Worm (Caenorhabditis elegans) whole organism, L2 larva: ENCODE data around the gene F44B9.9.

ENCODE experiments used
- C34F6.9 ChIP-seq: fragments of 150-350 bp; optimal IDR thresholded peaks from 2 replicates; lab custom pipeline; 2014; ENCODE audit warnings: missing biosample characterization, missing genetic modification characterization
- F13H6.1 ChIP-seq: sonication (generic microtip); optimal IDR thresholded peaks from 2 replicates; lab custom pipeline; 2016; ENCODE audit warnings: missing genetic modification characterization, missing compliant biosample characterization
- R02D3.7 ChIP-seq: fragments of 150-350 bp; optimal IDR thresholded peaks from 2 replicates; lab custom pipeline; 2014; ENCODE audit warnings: missing biosample characterization, missing genetic modification characterization
- Y55F3AM.14 ChIP-seq: fragments of 200-800 bp; sonication (Bioruptor generic); optimal IDR thresholded peaks from 2 replicates; lab custom pipeline; 2018; ENCODE audit warnings: mild to moderate bottlenecking, missing genetic modification characterization, missing compliant biosample characterization
- ZK546.5 ChIP-seq: sonication (generic microtip); optimal IDR thresholded peaks from 2 replicates; lab custom pipeline; 2017; ENCODE audit warnings: missing biosample characterization, missing genetic modification characterization
- alr-1 ChIP-seq: fragments of 150-350 bp; optimal IDR thresholded peaks from 2 replicates; lab custom pipeline; 2014; ENCODE audit warnings: missing biosample characterization, missing genetic modification characterization
- aly-2 ChIP-seq: fragments of 150-350 bp; optimal IDR thresholded peaks from 2 replicates; lab custom pipeline; 2014; ENCODE audit warnings: missing biosample characterization, missing genetic modification characterization
- blmp-1 ChIP-seq: sonication (generic microtip); optimal IDR thresholded peaks from 2 replicates; lab custom pipeline; 2017; ENCODE audit warnings: missing genetic modification characterization, mild to moderate bottlenecking, missing compliant biosample characterization, antibody characterized with exemption, moderate library complexity; ENCODE audit not compliant: insufficient read depth
- crh-2 ChIP-seq: sonication (generic microtip); optimal IDR thresholded peaks from 2 replicates; lab custom pipeline; 2017; ENCODE audit warnings: missing biosample characterization, missing genetic modification characterization
- dmd-4 ChIP-seq: sonication (generic microtip); optimal IDR thresholded peaks from 2 replicates; lab custom pipeline; 2017; ENCODE audit warnings: missing biosample characterization, missing genetic modification characterization
- elt-3 ChIP-seq: sonication (generic microtip); optimal IDR thresholded peaks from 2 replicates; lab custom pipeline; 2017; ENCODE audit warnings: missing biosample characterization, missing genetic modification characterization
- fos-1 ChIP-seq: fragments of 150-350 bp; optimal IDR thresholded peaks from 2 replicates; lab custom pipeline; 2014; ENCODE audit warnings: missing biosample characterization, missing genetic modification characterization
- gmeb-1 ChIP-seq: fragments of 150-350 bp; optimal IDR thresholded peaks from 2 replicates; lab custom pipeline; 2014; ENCODE audit warnings: missing biosample characterization, missing genetic modification characterization
- lin-13 ChIP-seq: fragments of 150-350 bp; optimal IDR thresholded peaks from 2 replicates; lab custom pipeline; 2014; ENCODE audit warnings: missing biosample characterization, missing genetic modification reagents, missing genetic modification characterization
- lin-39 ChIP-seq: fragments of 150-350 bp; optimal IDR thresholded peaks from 2 replicates; lab custom pipeline; 2014; ENCODE audit warnings: missing biosample characterization, missing genetic modification reagents, missing genetic modification characterization
- lsy-2 ChIP-seq, 2 experiments: fragments of 150-350 bp in 1 of 2; sonication (generic microtip) in 1 of 2; optimal IDR thresholded peaks; 2 replicates each; lab custom pipeline; 2014 to 2017; ENCODE audit warnings: missing biosample characterization in 2 of 2, missing genetic modification characterization in 2 of 2
- mab-5 ChIP-seq: fragments of 150-350 bp; optimal IDR thresholded peaks from 2 replicates; lab custom pipeline; 2014; ENCODE audit warnings: missing biosample characterization, missing genetic modification characterization
- mbf-1 ChIP-seq: sonication (generic microtip); optimal IDR thresholded peaks from 2 replicates; lab custom pipeline; 2017; ENCODE audit warnings: missing biosample characterization, missing genetic modification characterization
- mdl-1 ChIP-seq, 2 experiments: fragments of 150-350 bp in 1 of 2; sonication (generic microtip) in 1 of 2; optimal IDR thresholded peaks; 2 replicates each; lab custom pipeline; 2017; ENCODE audit warnings: missing biosample characterization in 2 of 2, missing genetic modification characterization in 2 of 2
- nhr-10 ChIP-seq: sonication (generic microtip); optimal IDR thresholded peaks from 2 replicates; lab custom pipeline; 2017; ENCODE audit warnings: missing biosample characterization, missing genetic modification characterization
- nhr-11 ChIP-seq: fragments of 150-350 bp; optimal IDR thresholded peaks from 2 replicates; lab custom pipeline; 2014; ENCODE audit warnings: missing biosample characterization, missing genetic modification characterization
- nhr-12 ChIP-seq: fragments of 150-350 bp; optimal IDR thresholded peaks from 2 replicates; lab custom pipeline; 2014; ENCODE audit warnings: missing biosample characterization, missing genetic modification characterization
- nhr-129 ChIP-seq: fragments of 150-350 bp; optimal IDR thresholded peaks from 2 replicates; lab custom pipeline; 2014; ENCODE audit warnings: missing biosample characterization, missing genetic modification characterization
- nhr-23 ChIP-seq: fragments of 150-350 bp; optimal IDR thresholded peaks from 2 replicates; lab custom pipeline; 2014; ENCODE audit warnings: missing biosample characterization, missing genetic modification reagents, missing genetic modification characterization
- nhr-25 ChIP-seq: fragments of 150-350 bp; sonication (generic microtip); optimal IDR thresholded peaks from 3 replicates; lab custom pipeline; 2014; ENCODE audit warnings: missing biosample characterization, missing genetic modification characterization
- nhr-77 ChIP-seq: fragments of 150-350 bp; optimal IDR thresholded peaks from 2 replicates; lab custom pipeline; 2014; ENCODE audit warnings: missing biosample characterization, missing genetic modification characterization
- peb-1 ChIP-seq: fragments of 150-350 bp; optimal IDR thresholded peaks from 2 replicates; lab custom pipeline; 2014; ENCODE audit warnings: missing biosample characterization, missing genetic modification characterization
- sma-3 ChIP-seq: sonication (generic microtip); optimal IDR thresholded peaks from 2 replicates; lab custom pipeline; 2016; ENCODE audit warnings: missing genetic modification reagents, missing genetic modification characterization, missing compliant biosample characterization
- sma-9 ChIP-seq, 2 experiments: fragments of 150-350 bp in 1 of 2; sonication (generic microtip) in 1 of 2; optimal IDR thresholded peaks; 2 replicates each; lab custom pipeline; 2014 to 2016; ENCODE audit warnings: missing genetic modification characterization in 2 of 2, mild to moderate bottlenecking in 1 of 2, missing biosample characterization in 1 of 2, missing compliant biosample characterization in 1 of 2, missing genetic modification reagents in 1 of 2, moderate library complexity in 1 of 2
- unc-39 ChIP-seq: fragments of 150-350 bp; optimal IDR thresholded peaks from 2 replicates; lab custom pipeline; 2014; ENCODE audit warnings: missing biosample characterization, missing genetic modification characterization
- zag-1 ChIP-seq: fragments of 150-350 bp; optimal IDR thresholded peaks from 2 replicates; lab custom pipeline; 2014; ENCODE audit warnings: missing biosample characterization, missing genetic modification characterization
- ztf-1 ChIP-seq: fragments of 200-800 bp; sonication (Bioruptor generic); conservative IDR thresholded peaks from 2 replicates; pipeline ENCODE4 v1.3.6; 2022; ENCODE audit warnings: missing genetic modification characterization, missing compliant biosample characterization
- ztf-11 ChIP-seq: sonication (generic microtip); optimal IDR thresholded peaks from 2 replicates; lab custom pipeline; 2017; ENCODE audit warnings: missing biosample characterization, missing genetic modification characterization
- ztf-4 ChIP-seq: fragments of 150-350 bp; optimal IDR thresholded peaks from 2 replicates; lab custom pipeline; 2014; ENCODE audit warnings: missing biosample characterization, missing genetic modification characterization

The F44B9.9 gene

ce11 chrIII:8004091-8004490 is 26.8 kb downstream of the F44B9.9 start, which contains the start of gene C06G4.6:
Gene C06G4.6 (plus strand): TSS chrIII:8004391.
- TF ChIP-seq elt-3 (tag; lab: Kevin White, UChicago) (no peak), mab-5 (tag; lab: Kevin White, UChicago) (no peak), C34F6.9 (tag; lab: Kevin White, UChicago) (no peak), mbf-1 (tag; lab: Kevin White, UChicago) (no peak), lin-13 (no peak), ztf-11 (tag; lab: Kevin White, UChicago) (no peak), unc-39 (tag; lab: Kevin White, UChicago) (no peak)

ce11 chrIII:8001557-8001956 is 29.3 kb downstream of the F44B9.9 start:
- TF ChIP-seq C34F6.9 (tag; lab: Kevin White, UChicago) (no peak), blmp-1 (tag; lab: Kevin White, UChicago) (no peak), nhr-12 (tag; lab: Kevin White, UChicago) (no peak), nhr-77 (tag; lab: Kevin White, UChicago) (no peak), unc-39 (tag; lab: Kevin White, UChicago) (no peak), nhr-23 (tag; lab: Kevin White, UChicago) (no peak), nhr-25 (tag; lab: Kevin White, UChicago) (no peak), peb-1 (no peak)

- TF ChIP-seq fos-1 (tag; lab: Kevin White, UChicago) (no peak), Y55F3AM.14 (no peak), gmeb-1 (tag; lab: Kevin White, UChicago) (no peak), zag-1 (no peak), mdl-1 (tag; optimal IDR thresholded peaks at IDR 0.05; lab: Kevin White, UChicago) (no peak), lin-39 (tag; lab: Kevin White, UChicago) (no peak), lin-13 (no peak), sma-9 (GFP tag; optimal IDR thresholded peaks at IDR 0.05; lab: Kevin White, UChicago) (no peak), sma-9 (tag; optimal IDR thresholded peaks at IDR 0.05; lab: Kevin White, UChicago) (no peak), ztf-1 (no peak), sma-3 (no peak), nhr-10 (tag; lab: Kevin White, UChicago) (no peak), nhr-129 (tag; lab: Kevin White, UChicago) (no peak), crh-2 (tag; lab: Kevin White, UChicago) (no peak), ZK546.5 (tag; lab: Kevin White, UChicago) (no peak), blmp-1 (tag; lab: Kevin White, UChicago) (no peak)
- TF ChIP-seq, all 48 proteins: peak for 0
Measured at ce11 chrIII:7997447-7998046, 33.3 kb downstream of the F44B9.9 start.

ce11 chrIII:7996353-7996752 is 34.5 kb downstream of the F44B9.9 start, which contains the start of gene npr-17:
Gene npr-17 (minus strand): TSS chrIII:7996453.
- TF ChIP-seq F13H6.1 (tag; lab: Kevin White, UChicago) (no peak), aly-2 (tag; lab: Kevin White, UChicago) (no peak), nhr-11 (tag; lab: Kevin White, UChicago) (no peak), nhr-77 (tag; lab: Kevin White, UChicago) (no peak), crh-2 (tag; lab: Kevin White, UChicago) (no peak), ZK546.5 (tag; lab: Kevin White, UChicago) (no peak), peb-1 (no peak), ztf-4 (tag; lab: Kevin White, UChicago) (no peak), fos-1 (tag; lab: Kevin White, UChicago) (no peak), nhr-23 (tag; lab: Kevin White, UChicago) (no peak)

- TF ChIP-seq dmd-4 (tag; lab: Kevin White, UChicago) (no peak), F13H6.1 (tag; lab: Kevin White, UChicago) (no peak), ztf-1 (no peak), sma-9 (GFP tag; optimal IDR thresholded peaks at IDR 0.05; lab: Kevin White, UChicago) (no peak), sma-9 (tag; optimal IDR thresholded peaks at IDR 0.05; lab: Kevin White, UChicago) (no peak), nhr-129 (tag; lab: Kevin White, UChicago) (no peak), C34F6.9 (tag; lab: Kevin White, UChicago) (no peak), ZK546.5 (tag; lab: Kevin White, UChicago) (no peak), lsy-2 (tag; optimal IDR thresholded peaks at IDR 0.05; lab: Kevin White, UChicago) (no peak), crh-2 (tag; lab: Kevin White, UChicago) (no peak), nhr-10 (tag; lab: Kevin White, UChicago) (no peak), mbf-1 (tag; lab: Kevin White, UChicago) (no peak), alr-1 (no peak), mab-5 (tag; lab: Kevin White, UChicago) (no peak), sma-3 (no peak), Y55F3AM.14 (no peak), R02D3.7 (no peak), zag-1 (no peak), unc-39 (tag; lab: Kevin White, UChicago) (no peak), lin-39 (tag; lab: Kevin White, UChicago) (no peak)
Measured at ce11 chrIII:7986585-7987171, 44.2 kb downstream of the F44B9.9 start, which contains the start of gene hrpk-2. Gene hrpk-2 (plus strand): TSS chrIII:7987121.
